Worm (Caenorhabditis elegans) whole organism, young adult: ENCODE data around the gene mma-1.

ENCODE experiments used
- B0035.1 ChIP-seq: sonication (generic microtip); optimal IDR thresholded peaks from 2 replicates; lab custom pipeline; 2016; ENCODE audit warnings: missing genetic modification characterization, mild to moderate bottlenecking, missing compliant biosample characterization, missing genotype, missing genetic modification reagents
- B0336.3 ChIP-seq: fragments of 200-800 bp; sonication (Bioruptor generic); IDR thresholded peaks from 2 replicates; pipeline ENCODE4 v1.3.6; 2022; ENCODE audit warnings: missing genetic modification characterization, missing compliant biosample characterization
- C06A6.2 ChIP-seq: fragments of 200-800 bp; sonication (Bioruptor generic); conservative IDR thresholded peaks from 2 replicates; pipeline ENCODE4 v1.3.6; 2022; ENCODE audit warnings: missing genetic modification characterization, missing compliant biosample characterization
- C17E4.6 ChIP-seq: fragments of 200-800 bp; sonication (Bioruptor generic); IDR thresholded peaks from 2 replicates; pipeline ENCODE4 v1.3.6; 2022; ENCODE audit warnings: missing genetic modification reagents, missing genetic modification characterization, missing compliant biosample characterization
- F33H1.4 ChIP-seq: fragments of 200-800 bp; sonication (Bioruptor generic); IDR thresholded peaks from 2 replicates; pipeline ENCODE4 v1.3.6; 2022; ENCODE audit warnings: missing genetic modification reagents, missing genetic modification characterization, missing compliant biosample characterization
- F49E8.2 ChIP-seq: sonication (generic microtip); optimal IDR thresholded peaks from 3 replicates; lab custom pipeline; 2017; ENCODE audit warnings: missing genetic modification characterization, mild to moderate bottlenecking, missing compliant biosample characterization, antibody characterized with exemption, moderate library complexity; ENCODE audit not compliant: insufficient read depth
- K11D2.4 ChIP-seq: fragments of 200-800 bp; sonication (Bioruptor generic); IDR thresholded peaks from 2 replicates; pipeline ENCODE4 v1.3.6; 2022; ENCODE audit warnings: missing genetic modification reagents, missing genetic modification characterization, missing compliant biosample characterization
- Y53F4B.3 ChIP-seq: fragments of 200-800 bp; sonication (Bioruptor generic); IDR thresholded peaks from 2 replicates; pipeline ENCODE4 v1.3.6; 2022; ENCODE audit warnings: missing genetic modification reagents, missing genetic modification characterization, missing compliant biosample characterization
- Y53G8AR.9 ChIP-seq: fragments of 200-800 bp; sonication (Bioruptor generic); conservative IDR thresholded peaks from 2 replicates; pipeline ENCODE4 v1.3.6; 2022; ENCODE audit warnings: missing genetic modification reagents, missing genetic modification characterization, missing compliant biosample characterization
- Y67H2A.10 ChIP-seq: fragments of 200-800 bp; sonication (Bioruptor generic); conservative IDR thresholded peaks from 2 replicates; pipeline ENCODE4 v1.3.6; 2022; ENCODE audit warnings: missing genetic modification reagents, missing genetic modification characterization, missing compliant biosample characterization
- Y79H2A.3 ChIP-seq: fragments of 200-800 bp; sonication (Bioruptor generic); conservative IDR thresholded peaks from 2 replicates; pipeline ENCODE4 v1.3.6; 2022; ENCODE audit warnings: missing genetic modification reagents, missing genetic modification characterization, missing compliant biosample characterization
- ZK185.1 ChIP-seq: sonication (generic microtip); optimal IDR thresholded peaks from 2 replicates; lab custom pipeline; 2016; ENCODE audit warnings: mild to moderate bottlenecking, missing genetic modification characterization, missing compliant biosample characterization; ENCODE audit not compliant: poor library complexity, severe bottlenecking
- akir-1 ChIP-seq: fragments of 200-800 bp; sonication (Bioruptor generic); optimal IDR thresholded peaks from 2 replicates; lab custom pipeline; 2018; ENCODE audit warnings: mild to moderate bottlenecking, missing genetic modification characterization, moderate library complexity, missing compliant biosample characterization
- ama-1 ChIP-seq, 3 experiments: fragments of 150-350 bp in 1 of 3; sonication (generic microtip) in 2 of 3; optimal IDR thresholded peaks; 2 replicates each; lab custom pipeline; 2014 to 2018; ENCODE audit warnings: missing biosample characterization in 2 of 3, missing genetic modification characterization in 2 of 3, missing genetic modification reagents in 2 of 3
- aptf-2 ChIP-seq: fragments of 200-800 bp; sonication (Bioruptor generic); conservative IDR thresholded peaks from 2 replicates; pipeline ENCODE4 v1.3.6; 2022; ENCODE audit warnings: missing genetic modification reagents, missing genetic modification characterization, missing compliant biosample characterization
- aptf-3 ChIP-seq: fragments of 200-800 bp; sonication (Bioruptor generic); IDR thresholded peaks from 2 replicates; pipeline ENCODE4 v1.3.6; 2022; ENCODE audit warnings: missing genetic modification characterization, missing compliant biosample characterization
- atf-7 ChIP-seq: sonication (generic microtip); optimal IDR thresholded peaks from 2 replicates; lab custom pipeline; 2017; ENCODE audit warnings: mild to moderate bottlenecking, missing genetic modification characterization, missing compliant biosample characterization
- attf-5 ChIP-seq: fragments of 200-800 bp; sonication (Bioruptor generic); optimal IDR thresholded peaks from 2 replicates; lab custom pipeline; 2018; ENCODE audit warnings: mild to moderate bottlenecking, missing genetic modification characterization, missing compliant biosample characterization
- ccch-3 ChIP-seq: fragments of 200-800 bp; sonication (Bioruptor generic); optimal IDR thresholded peaks from 2 replicates; lab custom pipeline; 2018; ENCODE audit warnings: mild to moderate bottlenecking, missing genetic modification characterization, missing compliant biosample characterization
- dox-1 ChIP-seq: fragments of 200-800 bp; sonication (Bioruptor generic); IDR thresholded peaks from 2 replicates; pipeline ENCODE4 v1.3.6; 2022; ENCODE audit warnings: missing genetic modification reagents, missing genetic modification characterization, missing compliant biosample characterization
- egl-18 ChIP-seq: fragments of 200-800 bp; sonication (Bioruptor generic); IDR thresholded peaks from 2 replicates; pipeline ENCODE4 v1.3.6; 2022; ENCODE audit warnings: missing genetic modification reagents, missing genetic modification characterization, missing compliant biosample characterization
- egl-44 ChIP-seq: fragments of 200-800 bp; sonication (Bioruptor generic); IDR thresholded peaks from 2 replicates; pipeline ENCODE4 v1.3.6; 2022; ENCODE audit warnings: missing genetic modification reagents, missing genetic modification characterization, missing compliant biosample characterization
- hsf-1 ChIP-seq: fragments of 200-800 bp; sonication (Bioruptor generic); IDR thresholded peaks from 2 replicates; pipeline ENCODE4 v1.3.6; 2022; ENCODE audit warnings: missing genetic modification reagents, missing genetic modification characterization, missing compliant biosample characterization
- let-526 ChIP-seq: fragments of 200-800 bp; sonication (Bioruptor generic); IDR thresholded peaks from 2 replicates; pipeline ENCODE4 v1.3.6; 2022; ENCODE audit warnings: missing genetic modification reagents, missing genetic modification characterization, missing compliant biosample characterization
- lin-26 ChIP-seq: fragments of 200-800 bp; sonication (Bioruptor generic); IDR thresholded peaks from 2 replicates; pipeline ENCODE4 v1.3.6; 2022; ENCODE audit warnings: missing genetic modification reagents, missing genetic modification characterization, missing compliant biosample characterization
- lin-35 ChIP-seq, 3 experiments: fragments of 150-350 bp in 2 of 3; sonication (generic microtip) in 1 of 3; optimal IDR thresholded peaks; 2 replicates each; lab custom pipeline; 2014 to 2018; ENCODE audit warnings: missing biosample characterization in 3 of 3, missing genetic modification characterization in 3 of 3, missing genetic modification reagents in 3 of 3
- lsl-1 ChIP-seq: fragments of 200-800 bp; sonication (Bioruptor generic); optimal IDR thresholded peaks from 2 replicates; lab custom pipeline; 2018; ENCODE audit warnings: mild to moderate bottlenecking, missing genetic modification characterization, moderate library complexity, missing compliant biosample characterization
- madf-10 ChIP-seq: sonication (generic microtip); optimal IDR thresholded peaks from 2 replicates; lab custom pipeline; 2016; ENCODE audit warnings: mild to moderate bottlenecking, missing genetic modification characterization, missing compliant biosample characterization
- madf-3 ChIP-seq: fragments of 200-800 bp; sonication (Bioruptor generic); IDR thresholded peaks from 2 replicates; pipeline ENCODE4 v1.3.6; 2022; ENCODE audit warnings: missing genetic modification reagents, missing genetic modification characterization, missing compliant biosample characterization
- madf-6 ChIP-seq: fragments of 200-800 bp; sonication (Bioruptor generic); IDR thresholded peaks from 2 replicates; pipeline ENCODE4 v1.3.6; 2022; ENCODE audit warnings: missing genetic modification reagents, missing genetic modification characterization, missing compliant biosample characterization
- nhr-120 ChIP-seq: fragments of 200-800 bp; sonication (Bioruptor generic); IDR thresholded peaks from 2 replicates; pipeline ENCODE4 v1.3.6; 2022; ENCODE audit warnings: missing genetic modification characterization, missing compliant biosample characterization
- nhr-179 ChIP-seq: sonication (generic microtip); optimal IDR thresholded peaks from 2 replicates; lab custom pipeline; 2016; ENCODE audit warnings: mild to moderate bottlenecking, missing genetic modification characterization, missing compliant biosample characterization
- nhr-27 ChIP-seq: fragments of 200-800 bp; sonication (Bioruptor generic); optimal IDR thresholded peaks from 2 replicates; lab custom pipeline; 2018; ENCODE audit warnings: mild to moderate bottlenecking, missing genetic modification characterization, moderate library complexity, missing compliant biosample characterization
- rcor-1 ChIP-seq: fragments of 200-800 bp; sonication (Bioruptor generic); IDR thresholded peaks from 2 replicates; pipeline ENCODE4 v1.3.6; 2022; ENCODE audit warnings: missing genetic modification reagents, missing genetic modification characterization, missing compliant biosample characterization
- sdz-38 ChIP-seq: sonication (generic microtip); optimal IDR thresholded peaks from 2 replicates; lab custom pipeline; 2016; ENCODE audit warnings: missing genotype, missing genetic modification characterization, missing compliant biosample characterization
- somi-1 ChIP-seq: fragments of 200-800 bp; sonication (Bioruptor generic); optimal IDR thresholded peaks from 2 replicates; lab custom pipeline; 2018; ENCODE audit warnings: mild to moderate bottlenecking, missing genetic modification characterization, missing compliant biosample characterization
- sptf-2 ChIP-seq: fragments of 200-800 bp; sonication (Bioruptor generic); optimal IDR thresholded peaks from 2 replicates; lab custom pipeline; 2018; ENCODE audit warnings: mild to moderate bottlenecking, missing genetic modification characterization, missing compliant biosample characterization
- tbp1 ChIP-seq: fragments of 200-800 bp; sonication (Bioruptor generic); optimal IDR thresholded peaks from 2 replicates; lab custom pipeline; 2018; ENCODE audit warnings: mild to moderate bottlenecking, missing genetic modification characterization, missing compliant biosample characterization
- tbx-9 ChIP-seq: sonication (generic microtip); optimal IDR thresholded peaks from 2 replicates; lab custom pipeline; 2016; ENCODE audit warnings: borderline replicate concordance, missing genetic modification characterization, inconsistent platforms, missing compliant biosample characterization
- ztf-26 ChIP-seq: sonication (generic microtip); optimal IDR thresholded peaks from 2 replicates; lab custom pipeline; 2017; ENCODE audit warnings: missing genetic modification characterization, missing compliant biosample characterization
- ztf-28 ChIP-seq: fragments of 200-800 bp; sonication (Bioruptor generic); IDR thresholded peaks from 2 replicates; pipeline ENCODE4 v1.3.6; 2022; ENCODE audit warnings: missing genetic modification reagents, missing genetic modification characterization, missing compliant biosample characterization
- ztf-3 ChIP-seq: fragments of 200-800 bp; sonication (Bioruptor generic); optimal IDR thresholded peaks from 2 replicates; lab custom pipeline; 2018; ENCODE audit warnings: mild to moderate bottlenecking, missing genetic modification characterization, missing compliant biosample characterization

mma-1 gene

ce11 chrV:12552671-12553212 lies 43.4 kb downstream of the mma-1 start, which contains the start of gene F45D3.4:
Gene F45D3.4 (minus strand): TSS chrV:12553191.
- TF ChIP-seq rcor-1 (GFP tag; lab: Robert Waterston, UW) (0 out of 2 replicates have a peak, but pooled peaks have one; percentile 20), sptf-2 (GFP tag; lab: Kevin White, UChicago) (no peak), K11D2.4 (GFP tag; lab: Robert Waterston, UW) (0 out of 2 replicates have a peak, but pooled peaks have one; percentile 11), egl-18 (GFP tag; lab: Robert Waterston, UW) (no peak), F49E8.2 (tag; lab: Kevin White, UChicago) (no peak), madf-10 (no peak), C17E4.6 (GFP tag; lab: Robert Waterston, UW) (no peak), nhr-120 (GFP tag; lab: Robert Waterston, UW) (no peak), sdz-38 (no peak)
- TF ChIP-seq, all 124 proteins: peak for 2

ce11 chrV:12551638-12552478 lies 44.2 kb downstream of the mma-1 start:
- no peak for TF ChIP-seq C06A6.2 (GFP tag; lab: Robert Waterston, UW)
- no peak for TF ChIP-seq B0035.1 (tag; lab: Kevin White, UChicago)
- TF ChIP-seq K11D2.4 (GFP tag; lab: Robert Waterston, UW), result peak; percentile 65
- TF ChIP-seq atf-7 (tag; lab: Kevin White, UChicago), result no peak
- peak; percentile 59; the same call in 1 of the 2 replicates for TF ChIP-seq lin-26 (GFP tag; lab: Robert Waterston, UW)
- no peak for TF ChIP-seq attf-5 (GFP tag; lab: Kevin White, UChicago)
- no peak for TF ChIP-seq hsf-1 (GFP tag; lab: Robert Waterston, UW)
- TF ChIP-seq F33H1.4 (GFP tag; lab: Robert Waterston, UW), result no peak
- no peak for TF ChIP-seq lin-35 (GFP tag; optimal IDR thresholded peaks at IDR 0.05; lab: Kevin White, UChicago)
- peak; percentile 23; the same call in 1 of the 2 replicates for TF ChIP-seq B0336.3
- TF ChIP-seq madf-6 (GFP tag; lab: Robert Waterston, UW), result no peak; the same call in 1 of the 2 replicates
- peak; percentile 39; the same call in 1 of the 2 replicates for TF ChIP-seq let-526 (GFP tag; lab: Robert Waterston, UW)
- peak; percentile 87 for TF ChIP-seq ama-1 (optimal IDR thresholded peaks at IDR 0.05; lab: Kevin White, UChicago)
- TF ChIP-seq ama-1 (GFP tag; optimal IDR thresholded peaks at IDR 0.05; lab: Kevin White, UChicago), result no peak
- TF ChIP-seq lsl-1 (GFP tag; lab: Kevin White, UChicago), result no peak
- no peak for TF ChIP-seq aptf-2 (GFP tag; lab: Robert Waterston, UW)
- TF ChIP-seq aptf-3 (GFP tag; lab: Robert Waterston, UW), result no peak
- peak; percentile 13 for TF ChIP-seq ztf-26
- no peak for TF ChIP-seq somi-1 (GFP tag; lab: Kevin White, UChicago)
- TF ChIP-seq ztf-3, result no peak
- TF ChIP-seq ztf-28 (GFP tag; lab: Robert Waterston, UW), result no peak
- TF ChIP-seq nhr-27 (tag; lab: Kevin White, UChicago), result no peak
- peak; percentile 17; the same call in 1 of the 2 replicates for TF ChIP-seq dox-1 (GFP tag; lab: Robert Waterston, UW)
- TF ChIP-seq Y53F4B.3 (GFP tag; lab: Robert Waterston, UW), result no peak
- no peak for TF ChIP-seq akir-1 (GFP tag; lab: Kevin White, UChicago)
- TF ChIP-seq Y67H2A.10, result no peak
- TF ChIP-seq madf-3 (GFP tag; lab: Robert Waterston, UW), result no peak
- TF ChIP-seq Y79H2A.3, result no peak
- TF ChIP-seq egl-44 (GFP tag; lab: Robert Waterston, UW), result no peak
- peak; percentile 20 for TF ChIP-seq tbp1 (GFP tag; lab: Kevin White, UChicago)
- no peak for TF ChIP-seq ccch-3 (GFP tag; lab: Kevin White, UChicago)
- TF ChIP-seq nhr-179 (tag; lab: Kevin White, UChicago), result no peak
- TF ChIP-seq tbx-9 (tag; lab: Kevin White, UChicago), result no peak
- TF ChIP-seq Y53G8AR.9, result 0 out of 2 replicates have a peak, but pooled peaks have one; percentile 26
- TF ChIP-seq ZK185.1 (tag; lab: Kevin White, UChicago), result no peak
